Fruit fly (Drosophila melanogaster): ENCODE data around the gene AstA.

DNA sequence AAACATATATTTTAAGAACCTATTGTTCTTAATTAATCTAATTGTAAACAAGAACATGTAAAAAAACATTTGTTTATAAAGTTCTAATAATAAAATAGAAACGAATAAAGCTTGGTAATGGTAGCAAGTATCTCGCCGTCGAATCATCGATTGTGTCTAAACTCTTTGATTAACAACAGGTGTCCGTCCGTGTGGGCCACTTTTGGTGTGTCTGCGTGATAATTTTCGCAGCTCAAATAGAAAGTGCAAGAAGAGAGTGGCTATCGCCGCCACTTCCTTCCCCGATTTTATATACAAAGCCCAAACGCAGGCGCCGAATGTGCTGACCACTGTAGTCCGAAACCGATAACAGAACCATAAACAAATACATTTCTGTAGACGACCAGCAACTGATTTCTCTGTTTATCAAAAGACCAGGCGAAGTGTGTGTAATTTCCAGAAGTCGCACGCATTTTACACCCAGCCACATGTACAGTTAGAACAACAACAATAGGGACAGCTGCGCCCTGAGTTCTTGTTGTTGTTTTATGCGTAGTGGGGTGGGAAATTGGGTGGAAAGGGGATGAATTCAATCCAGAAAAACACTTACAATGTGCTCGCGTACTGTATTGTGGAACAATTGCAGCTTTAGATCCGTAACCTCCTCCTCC lies 48.2 kb upstream of the AstA start:
- TF ChIP-seq CG16779 (tag; optimal IDR thresholded peaks at IDR 0.05) (no peak), fkh (GFP tag; optimal IDR thresholded peaks at IDR 0.05) (peak; percentile 55), CG11762 (GFP tag; optimal IDR thresholded peaks at IDR 0.05; ENCODE audit: insufficient read depth) (no peak), OdsH (GFP tag; optimal IDR thresholded peaks at IDR 0.05) (no peak), fd85E (GFP tag; optimal IDR thresholded peaks at IDR 0.05) (no peak), CG31627 (GFP tag; optimal IDR thresholded peaks at IDR 0.05) (no peak), svp (GFP tag) (no peak), CG3919 (GFP tag; optimal IDR thresholded peaks at IDR 0.05) (no peak), Hr39 (GFP tag; optimal IDR thresholded peaks at IDR 0.05) (no peak), Hr38 (GFP tag; optimal IDR thresholded peaks at IDR 0.05) (no peak), Ets96B (tag; optimal IDR thresholded peaks at IDR 0.05) (no peak), Sox14 (GFP tag; optimal IDR thresholded peaks at IDR 0.05) (no peak)
